Fruit fly (Drosophila melanogaster) whole organism, prepupa: ENCODE data around the gene CG11964.
A peak's percentile ranks its signal among the peaks of the same experiment; 100 is the strongest.

Source experiments
- CG11294 ChIP-seq: fragments of 200-800 bp; sonication (Bioruptor generic); IDR thresholded peaks from 2 replicates; pipeline ENCODE4 v1.3.6; 2022; ENCODE audit warnings: missing biosample characterization, missing genetic modification characterization
- CG11762 ChIP-seq: fragments of 200-800 bp; sonication (Bioruptor generic); optimal IDR thresholded peaks from 3 replicates; lab custom pipeline; 2016; ENCODE audit warnings: missing biosample characterization, missing genetic modification characterization; ENCODE audit not compliant: insufficient read depth
- CG3919 ChIP-seq: fragments of 200-800 bp; sonication (Bioruptor generic); optimal IDR thresholded peaks from 3 replicates; lab custom pipeline; 2016; ENCODE audit warnings: missing biosample characterization, missing genetic modification characterization
- CG6276 ChIP-seq: fragments of 200-800 bp; sonication (Bioruptor generic); optimal IDR thresholded peaks from 2 replicates; lab custom pipeline; 2017; ENCODE audit warnings: missing biosample characterization, mild to moderate bottlenecking, missing genetic modification characterization
- CG6792 ChIP-seq: fragments of 200-800 bp; sonication (Bioruptor generic); optimal IDR thresholded peaks from 3 replicates; lab custom pipeline; 2016; ENCODE audit warnings: missing biosample characterization, missing genetic modification characterization
- CG6808 ChIP-seq: fragments of 200-800 bp; sonication (Bioruptor generic); optimal IDR thresholded peaks from 3 replicates; lab custom pipeline; 2017; ENCODE audit warnings: missing biosample characterization, missing genetic modification characterization, mild to moderate bottlenecking, moderate library complexity, missing genetic modification reagents
- CG8119 ChIP-seq: fragments of 200-800 bp; sonication (Bioruptor generic); IDR thresholded peaks from 3 replicates; pipeline ENCODE4 v1.3.6; 2022; ENCODE audit warnings: missing biosample characterization, missing genetic modification characterization
- CG8632 ChIP-seq: fragments of 200-800 bp; sonication (Bioruptor generic); optimal IDR thresholded peaks from 3 replicates; lab custom pipeline; 2016; ENCODE audit warnings: missing biosample characterization, missing genetic modification characterization
- CG9139 ChIP-seq: fragments of 200-800 bp; sonication (Bioruptor generic); optimal IDR thresholded peaks from 3 replicates; lab custom pipeline; 2017; ENCODE audit warnings: missing biosample characterization, mild to moderate bottlenecking, missing genetic modification characterization
- Ets21C ChIP-seq: fragments of 200-800 bp; sonication (Bioruptor generic); optimal IDR thresholded peaks from 3 replicates; lab custom pipeline; 2016; ENCODE audit warnings: missing biosample characterization, missing genetic modification characterization
- Hr38 ChIP-seq: sonication (Bioruptor generic); optimal IDR thresholded peaks from 2 replicates; lab custom pipeline; 2016; ENCODE audit warnings: missing biosample characterization, missing genetic modification characterization
- lz ChIP-seq: fragments of 200-800 bp; sonication (Bioruptor generic); optimal IDR thresholded peaks from 3 replicates; lab custom pipeline; 2016; ENCODE audit warnings: missing biosample characterization, missing genetic modification characterization

DNA sequence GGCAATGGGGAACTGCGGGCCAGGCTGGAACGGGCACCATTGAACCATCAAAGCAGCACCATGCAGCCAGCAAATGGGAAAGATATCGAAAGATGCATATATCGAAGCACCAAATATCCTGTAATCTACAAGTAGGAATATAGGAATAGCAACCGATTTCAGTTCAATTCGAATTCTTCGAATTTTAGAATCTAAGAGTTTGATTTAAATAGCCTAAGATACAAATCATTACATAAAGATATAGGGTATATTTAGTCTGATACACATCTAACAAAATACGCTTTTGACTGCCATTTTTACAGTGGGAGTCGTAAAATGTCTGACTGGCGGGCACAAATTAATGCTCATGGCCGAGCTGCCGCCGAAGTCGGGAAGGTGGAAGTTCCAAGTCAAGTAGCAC is 26.0 kb downstream of the CG11964 start:
- no peak for TF ChIP-seq CG9139
- peak; percentile 1 for TF ChIP-seq CG11762
- no peak for TF ChIP-seq CG11294 (GFP tag; lab: Robert Waterston, UW)
- no peak for TF ChIP-seq CG8632 (GFP tag; lab: Kevin White, UChicago)
- TF ChIP-seq CG6792 (GFP tag; lab: Kevin White, UChicago): no peak
- no peak for TF ChIP-seq Ets21C
- no peak for TF ChIP-seq CG6808 (GFP tag; lab: Kevin White, UChicago)
- TF ChIP-seq CG3919 (GFP tag; lab: Kevin White, UChicago): no peak
- no peak for TF ChIP-seq Hr38
- TF ChIP-seq CG8119 (GFP tag; lab: Robert Waterston, UW): peak; percentile 68
- no peak for TF ChIP-seq lz
- peak; percentile 44 for TF ChIP-seq CG6276 (GFP tag; lab: Kevin White, UChicago)
